Worm (Caenorhabditis elegans) whole organism, L3 larva: ENCODE measurements around the gene K01A6.4.

Experiments used
- hmg-11 ChIP-seq: sonication (generic microtip); optimal IDR thresholded peaks from 2 replicates; lab custom pipeline; 2016; ENCODE audit warnings: missing genetic modification characterization, missing compliant biosample characterization
- nhr-237 ChIP-seq: fragments of 150-350 bp; optimal IDR thresholded peaks from 2 replicates; lab custom pipeline; 2014; ENCODE audit warnings: missing biosample characterization, missing genetic modification characterization
- nhr-25 ChIP-seq: sonication (generic microtip); optimal IDR thresholded peaks from 2 replicates; lab custom pipeline; 2017; ENCODE audit warnings: missing biosample characterization, missing genetic modification characterization
- ztf-11 ChIP-seq: fragments of 150-350 bp; optimal IDR thresholded peaks from 2 replicates; lab custom pipeline; 2014; ENCODE audit warnings: missing biosample characterization, missing genetic modification characterization

DNA sequence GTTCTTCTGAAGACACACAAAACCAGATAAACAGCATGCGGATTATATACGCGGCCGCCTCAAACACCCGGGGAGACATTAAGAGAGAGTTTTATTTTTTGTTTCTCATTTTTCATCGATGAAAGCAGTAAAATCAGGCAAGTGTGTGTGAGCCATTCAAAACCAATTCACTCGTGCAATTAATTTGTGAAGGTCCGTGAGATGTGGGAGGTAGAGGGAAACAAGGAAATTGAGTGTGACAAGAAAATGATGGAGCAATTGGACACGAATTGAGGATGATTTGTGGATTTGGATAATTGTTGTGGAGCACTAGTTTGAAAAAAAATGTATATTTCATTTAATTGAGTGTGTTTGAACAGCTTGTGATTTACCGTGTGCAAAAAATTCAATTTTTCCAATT is 47.7 kb upstream of the K01A6.4 start:
- no peak for TF ChIP-seq hmg-11
- TF ChIP-seq ztf-11 (tag; lab: Kevin White, UChicago) = no peak
- no peak for TF ChIP-seq nhr-237
- no peak for TF ChIP-seq nhr-25 (tag; lab: Kevin White, UChicago)
